Fruit fly (Drosophila melanogaster) whole organism, embryonic: ENCODE measurements around the gene Hr38.
A peak's percentile ranks its signal among the peaks of the same experiment; 100 is the strongest.

ENCODE experiments used
- Antp ChIP-seq: fragments of 200-800 bp; sonication (Bioruptor generic); optimal IDR thresholded peaks from 3 replicates; lab custom pipeline; 2016; ENCODE audit warnings: missing biosample characterization, missing genetic modification characterization
- CG10431 ChIP-seq: fragments of 200-800 bp; sonication (Bioruptor generic); optimal IDR thresholded peaks from 3 replicates; lab custom pipeline; 2018; ENCODE audit warnings: missing biosample characterization, mild to moderate bottlenecking, missing genetic modification characterization
- CG11456 ChIP-seq: fragments of 200-800 bp; sonication (Bioruptor generic); IDR thresholded peaks from 3 replicates; pipeline ENCODE4 v1.3.6; 2022; ENCODE audit warnings: missing biosample characterization, missing genetic modification characterization
- CG11696 ChIP-seq: fragments of 200-800 bp; sonication (Bioruptor generic); IDR thresholded peaks from 2 replicates; pipeline ENCODE4 v1.3.6; 2022; ENCODE audit warnings: missing biosample characterization, missing genetic modification characterization
- CG12071 ChIP-seq: fragments of 200-800 bp; sonication (Bioruptor generic); optimal IDR thresholded peaks from 3 replicates; lab custom pipeline; 2018; ENCODE audit warnings: missing biosample characterization, mild to moderate bottlenecking, missing genetic modification characterization
- CG13123 ChIP-seq: fragments of 200-800 bp; sonication (Bioruptor generic); optimal IDR thresholded peaks from 2 replicates; lab custom pipeline; 2016; ENCODE audit warnings: missing biosample characterization, missing genetic modification characterization
- CG13624 ChIP-seq: fragments of 200-800 bp; sonication (Bioruptor generic); optimal IDR thresholded peaks from 2 replicates; lab custom pipeline; 2016; ENCODE audit warnings: missing biosample characterization, missing genetic modification characterization
- CG13894 ChIP-seq: fragments of 200-800 bp; sonication (Bioruptor generic); optimal IDR thresholded peaks from 3 replicates; lab custom pipeline; 2018; ENCODE audit warnings: missing biosample characterization, mild to moderate bottlenecking, missing genetic modification characterization, moderate library complexity
- CG16813 ChIP-seq: fragments of 200-800 bp; sonication (Bioruptor generic); IDR thresholded peaks from 3 replicates; pipeline ENCODE4 v1.3.6; 2022; ENCODE audit warnings: missing biosample characterization, missing genetic modification characterization; ENCODE audit not compliant: partially characterized antibody
- CG17385 ChIP-seq: fragments of 200-800 bp; sonication (Bioruptor generic); optimal IDR thresholded peaks from 3 replicates; lab custom pipeline; 2018; ENCODE audit warnings: missing biosample characterization, mild to moderate bottlenecking, missing genetic modification characterization
- CG18476 ChIP-seq: fragments of 200-800 bp; sonication (Bioruptor generic); optimal IDR thresholded peaks from 2 replicates; lab custom pipeline; 2016; ENCODE audit warnings: missing biosample characterization, mild to moderate bottlenecking, missing genetic modification characterization
- CG30020 ChIP-seq: fragments of 200-800 bp; optimal IDR thresholded peaks from 2 replicates; lab custom pipeline; 2019; ENCODE audit warnings: missing biosample characterization, mild to moderate bottlenecking, missing genetic modification characterization, moderate library complexity
- CG3281 ChIP-seq: fragments of 200-800 bp; sonication (Bioruptor generic); optimal IDR thresholded peaks from 3 replicates; lab custom pipeline; 2017; ENCODE audit warnings: missing biosample characterization, mild to moderate bottlenecking, missing genetic modification characterization
- CG4424 ChIP-seq: fragments of 200-800 bp; sonication (Bioruptor generic); optimal IDR thresholded peaks from 3 replicates; lab custom pipeline; 2016; ENCODE audit warnings: missing biosample characterization, missing genetic modification characterization
- CG6254 ChIP-seq: fragments of 200-800 bp; sonication (Bioruptor generic); optimal IDR thresholded peaks from 3 replicates; lab custom pipeline; 2017; ENCODE audit warnings: mild to moderate bottlenecking, missing biosample characterization, missing genetic modification reagents, missing genetic modification characterization
- CG7556 ChIP-seq: fragments of 200-800 bp; sonication (Bioruptor generic); optimal IDR thresholded peaks from 2 replicates; lab custom pipeline; 2017; ENCODE audit warnings: missing biosample characterization, mild to moderate bottlenecking, missing genetic modification characterization
- CG8089 ChIP-seq: fragments of 200-800 bp; sonication (Bioruptor generic); optimal IDR thresholded peaks from 3 replicates; lab custom pipeline; 2016; ENCODE audit warnings: missing biosample characterization, missing genetic modification characterization
- CG8290 ChIP-seq, 3 experiments: fragments of 200-800 bp; sonication (Bioruptor generic); optimal IDR thresholded peaks; 2 replicates each; lab custom pipeline; 2016 to 2019; ENCODE audit warnings: missing biosample characterization in 3 of 3, missing genetic modification characterization in 3 of 3, mild to moderate bottlenecking in 2 of 3, moderate library complexity in 1 of 3
- CG8765 ChIP-seq: fragments of 200-800 bp; sonication (Bioruptor generic); IDR thresholded peaks from 2 replicates; pipeline ENCODE4 v1.3.6; 2022; ENCODE audit warnings: missing biosample characterization, missing genetic modification characterization
- CG9437 ChIP-seq: fragments of 200-800 bp; sonication (Bioruptor generic); optimal IDR thresholded peaks from 2 replicates; lab custom pipeline; 2018; ENCODE audit warnings: missing biosample characterization, mild to moderate bottlenecking, missing genetic modification characterization
- CG9932 ChIP-seq: fragments of 200-800 bp; sonication (Bioruptor generic); IDR thresholded peaks from 2 replicates; pipeline ENCODE4 v1.3.6; 2022; ENCODE audit warnings: missing biosample characterization, missing genetic modification characterization
- D ChIP-seq, 2 experiments: fragments of 200-800 bp in 1 of 2; fragments of >200 bp in 1 of 2; sonication (Bioruptor generic) in 1 of 2; optimal IDR thresholded peaks; 2 replicates in 1 of 2; 3 replicates in 1 of 2; lab custom pipeline; 2017; ENCODE audit warnings: mild to moderate bottlenecking in 1 of 2, missing biosample characterization in 1 of 2, missing genetic modification characterization in 1 of 2, missing genetic modification reagents in 1 of 2
- Deaf1 ChIP-seq: fragments of 200-800 bp; optimal IDR thresholded peaks from 3 replicates; lab custom pipeline; 2019; ENCODE audit warnings: missing biosample characterization, mild to moderate bottlenecking, missing genetic modification characterization, moderate library complexity
- HLHmδ ChIP-seq: fragments of 200-800 bp; sonication (Bioruptor generic); optimal IDR thresholded peaks from 2 replicates; lab custom pipeline; 2018; ENCODE audit warnings: missing biosample characterization, mild to moderate bottlenecking, missing genetic modification characterization, moderate library complexity
- Hsf ChIP-seq: fragments of 200-800 bp; sonication (Bioruptor generic); optimal IDR thresholded peaks from 3 replicates; lab custom pipeline; 2016; ENCODE audit warnings: missing biosample characterization, missing genetic modification characterization
- Mrtf ChIP-seq: fragments of 200-800 bp; sonication (Bioruptor generic); IDR thresholded peaks from 3 replicates; pipeline ENCODE4 v1.3.6; 2022; ENCODE audit warnings: missing biosample characterization, missing genetic modification characterization
- Nf-YB ChIP-seq: fragments of 200-800 bp; sonication (Bioruptor generic); optimal IDR thresholded peaks from 3 replicates; lab custom pipeline; 2019; ENCODE audit warnings: missing biosample characterization, mild to moderate bottlenecking, missing genetic modification characterization, moderate library complexity
- PHDP ChIP-seq: fragments of 200-800 bp; sonication (Bioruptor generic); optimal IDR thresholded peaks from 3 replicates; lab custom pipeline; 2018; ENCODE audit warnings: missing biosample characterization, mild to moderate bottlenecking, missing genetic modification characterization, moderate library complexity
- Sox102F ChIP-seq: fragments of 200-800 bp; sonication (Bioruptor generic); optimal IDR thresholded peaks from 2 replicates; lab custom pipeline; 2018; ENCODE audit warnings: missing biosample characterization, mild to moderate bottlenecking, missing genetic modification characterization, moderate library complexity
- ab ChIP-seq: fragments of 200-800 bp; sonication (Bioruptor generic); optimal IDR thresholded peaks from 2 replicates; lab custom pipeline; 2016; ENCODE audit warnings: missing biosample characterization, missing genetic modification characterization
- abd-A ChIP-seq: fragments of 200-800 bp; sonication (Bioruptor generic); optimal IDR thresholded peaks from 3 replicates; lab custom pipeline; 2019; ENCODE audit warnings: missing biosample characterization, mild to moderate bottlenecking, missing genetic modification characterization, moderate library complexity
- bcd ChIP-seq: fragments of 200-800 bp; sonication (Bioruptor generic); optimal IDR thresholded peaks from 2 replicates; lab custom pipeline; 2017; ENCODE audit warnings: missing biosample characterization, mild to moderate bottlenecking, missing genetic modification characterization
- bowl ChIP-seq: fragments of 200-800 bp; sonication (Bioruptor generic); IDR thresholded peaks from 2 replicates; pipeline ENCODE4 v1.3.6; 2022; ENCODE audit warnings: missing biosample characterization, missing genetic modification characterization
- btn ChIP-seq: fragments of 200-800 bp; sonication (Bioruptor generic); optimal IDR thresholded peaks from 2 replicates; lab custom pipeline; 2016; ENCODE audit warnings: missing biosample characterization, missing genetic modification characterization
- dimm ChIP-seq: fragments of 200-800 bp; sonication (Bioruptor generic); IDR thresholded peaks from 2 replicates; pipeline ENCODE4 v1.3.6; 2022; ENCODE audit warnings: missing biosample characterization, missing genetic modification characterization
- fd102C ChIP-seq: fragments of 200-800 bp; sonication (Bioruptor generic); optimal IDR thresholded peaks from 2 replicates; lab custom pipeline; 2018; ENCODE audit warnings: missing biosample characterization, mild to moderate bottlenecking, missing genetic modification characterization, moderate library complexity
- fru ChIP-seq: fragments of >200 bp; optimal IDR thresholded peaks from 2 replicates; lab custom pipeline; 2017
- gce ChIP-seq: fragments of 200-800 bp; sonication (Bioruptor generic); IDR thresholded peaks from 3 replicates; pipeline ENCODE4 v1.3.6; 2022; ENCODE audit warnings: missing biosample characterization, missing genetic modification characterization
- gsb-n ChIP-seq: fragments of 200-800 bp; sonication (Bioruptor generic); optimal IDR thresholded peaks from 3 replicates; lab custom pipeline; 2018; ENCODE audit warnings: missing biosample characterization, mild to moderate bottlenecking, missing genetic modification characterization
- ham ChIP-seq: fragments of 200-800 bp; sonication (Bioruptor generic); IDR thresholded peaks from 2 replicates; pipeline ENCODE4 v1.3.6; 2022; ENCODE audit warnings: missing biosample characterization, missing genetic modification characterization
- jing ChIP-seq: fragments of 200-800 bp; sonication (Bioruptor generic); optimal IDR thresholded peaks from 2 replicates; lab custom pipeline; 2018; ENCODE audit warnings: missing biosample characterization, mild to moderate bottlenecking, missing genetic modification characterization
- ken ChIP-seq: fragments of 200-800 bp; sonication (Bioruptor generic); IDR thresholded peaks from 3 replicates; pipeline ENCODE4 v1.3.6; 2022; ENCODE audit warnings: missing biosample characterization, missing genetic modification characterization
- lov ChIP-seq, 2 experiments: fragments of 200-800 bp in 1 of 2; fragments of >200 bp in 1 of 2; sonication (Bioruptor generic) in 1 of 2; IDR thresholded peaks in 1 of 2; optimal IDR thresholded peaks in 1 of 2; 2 replicates in 1 of 2; 3 replicates in 1 of 2; pipeline versions ENCODE4 v1.3.6 to Lab custom; 2017 to 2022; ENCODE audit warnings: missing biosample characterization in 1 of 2, missing genetic modification characterization in 1 of 2
- nerfin-1 ChIP-seq: fragments of 200-800 bp; sonication (Bioruptor generic); optimal IDR thresholded peaks from 3 replicates; lab custom pipeline; 2019; ENCODE audit warnings: missing biosample characterization, mild to moderate bottlenecking, missing genetic modification characterization, moderate library complexity
- tap ChIP-seq: fragments of 200-800 bp; optimal IDR thresholded peaks from 3 replicates; lab custom pipeline; 2019; ENCODE audit warnings: missing biosample characterization, mild to moderate bottlenecking, missing genetic modification characterization, moderate library complexity

Hr38 gene

DNA sequence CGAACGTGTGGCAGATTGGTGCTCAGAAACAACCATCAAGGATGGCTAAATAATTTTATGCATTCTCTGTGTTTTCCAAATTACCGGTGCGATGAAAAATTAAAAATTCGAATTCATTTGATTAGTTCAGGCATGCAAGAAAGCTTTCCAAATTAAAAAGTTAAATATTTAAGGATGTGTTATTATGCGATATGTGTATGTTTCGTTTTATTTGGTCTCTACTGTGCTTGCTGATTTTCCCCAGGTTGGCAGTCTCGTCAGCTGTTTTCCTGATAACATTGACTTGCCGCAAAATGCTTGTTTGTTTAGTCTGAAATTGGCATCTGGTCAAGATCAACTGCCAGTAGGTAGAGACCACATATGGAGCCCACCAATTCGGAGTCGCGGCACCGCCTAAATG is 64.5 kb downstream of the Hr38 start, which contains the start of gene CG2611 (continued):
- TF ChIP-seq Mrtf (GFP tag; lab: Robert Waterston, UW), result no peak
- peak; percentile 59 for TF ChIP-seq Hsf
- TF ChIP-seq CG3281 (GFP tag; lab: Kevin White, UChicago), result peak; percentile 55
- peak; percentile 60 for TF ChIP-seq CG13624 (GFP tag; lab: Kevin White, UChicago)
- no peak for TF ChIP-seq CG13894 (tag; lab: Kevin White, UChicago)
- peak; percentile 73 for TF ChIP-seq CG9932 (GFP tag; lab: Robert Waterston, UW)
- TF ChIP-seq gce (GFP tag; lab: Robert Waterston, UW), result no peak
- no peak for TF ChIP-seq CG12071 (GFP tag; lab: Kevin White, UChicago)
- TF ChIP-seq Deaf1 (tag; lab: Kevin White, UChicago), result no peak
- 0 out of 3 replicates have a peak, but pooled peaks have one; percentile 38 for TF ChIP-seq ken (GFP tag; lab: Robert Waterston, UW)
- peak; percentile 2 for TF ChIP-seq CG8089
- TF ChIP-seq bcd (GFP tag; lab: Kevin White, UChicago), result no peak
- TF ChIP-seq CG17385 (GFP tag; lab: Kevin White, UChicago), result peak; percentile 30
- no peak for TF ChIP-seq abd-A (tag; lab: Kevin White, UChicago)
- no peak for TF ChIP-seq lov (optimal IDR thresholded peaks at IDR 0.05; lab: Kevin White, UChicago)
- no peak for TF ChIP-seq lov (GFP tag; IDR thresholded peaks at IDR 0.05; lab: Robert Waterston, UW)
- TF ChIP-seq PHDP (tag; lab: Kevin White, UChicago), result no peak
- TF ChIP-seq bowl, result no peak
- TF ChIP-seq CG4424 (GFP tag; lab: Kevin White, UChicago), result peak; percentile 48
- no peak for TF ChIP-seq CG9437
- TF ChIP-seq ab (GFP tag; lab: Kevin White, UChicago), result no peak
- TF ChIP-seq CG13123 (GFP tag; lab: Kevin White, UChicago), result peak; percentile 28
- no peak for TF ChIP-seq ham (GFP tag; lab: Robert Waterston, UW)
- peak; percentile 56 for TF ChIP-seq Antp (GFP tag; lab: Kevin White, UChicago)
- TF ChIP-seq fru (lab: Kevin White, UChicago), result no peak
- TF ChIP-seq CG16813, result 0 out of 3 replicates have a peak, but pooled peaks have one; percentile 6
- no peak for TF ChIP-seq gsb-n (tag; lab: Kevin White, UChicago)
- no peak for TF ChIP-seq HLHmδ (GFP tag; lab: Kevin White, UChicago)
- no peak for TF ChIP-seq CG6254
- TF ChIP-seq btn (GFP tag; lab: Kevin White, UChicago), result no peak
- no peak for TF ChIP-seq Sox102F (GFP tag; lab: Kevin White, UChicago)
- TF ChIP-seq D (optimal IDR thresholded peaks at IDR 0.05; lab: Kevin White, UChicago), result no peak
- TF ChIP-seq D (GFP tag; optimal IDR thresholded peaks at IDR 0.05; lab: Kevin White, UChicago), result no peak
- peak; percentile 44 for TF ChIP-seq CG18476
- peak; percentile 42 for TF ChIP-seq CG7556 (GFP tag; lab: Kevin White, UChicago)
- peak; percentile 53; the same call in 1 of the 3 replicates for TF ChIP-seq CG11456 (GFP tag; lab: Robert Waterston, UW)
- no peak for TF ChIP-seq fd102C (GFP tag; lab: Kevin White, UChicago)
- no peak for TF ChIP-seq jing (GFP tag; lab: Kevin White, UChicago)
- no peak for TF ChIP-seq Nf-YB
- TF ChIP-seq CG8290 (GFP tag; optimal IDR thresholded peaks at IDR 0.05; lab: Kevin White, UChicago), result no peak
- TF ChIP-seq CG8290 (tag; optimal IDR thresholded peaks at IDR 0.05; lab: Kevin White, UChicago), result no peak
- TF ChIP-seq tap (tag; lab: Kevin White, UChicago), result no peak
- TF ChIP-seq CG30020 (tag; lab: Kevin White, UChicago), result no peak
- TF ChIP-seq CG8765 (GFP tag; lab: Robert Waterston, UW), result no peak; the same call in 1 of the 2 replicates
- no peak for TF ChIP-seq CG11696
- TF ChIP-seq nerfin-1 (tag; lab: Kevin White, UChicago), result no peak
- TF ChIP-seq CG10431, result no peak
- TF ChIP-seq dimm (GFP tag; lab: Robert Waterston, UW), result no peak
- TF ChIP-seq, all 482 proteins: peak for 196
